Fruit fly (Drosophila melanogaster): ENCODE measurements around the gene mri.
A peak's percentile ranks its signal among the peaks of the same experiment; 100 is the strongest.

mri gene

DNA sequence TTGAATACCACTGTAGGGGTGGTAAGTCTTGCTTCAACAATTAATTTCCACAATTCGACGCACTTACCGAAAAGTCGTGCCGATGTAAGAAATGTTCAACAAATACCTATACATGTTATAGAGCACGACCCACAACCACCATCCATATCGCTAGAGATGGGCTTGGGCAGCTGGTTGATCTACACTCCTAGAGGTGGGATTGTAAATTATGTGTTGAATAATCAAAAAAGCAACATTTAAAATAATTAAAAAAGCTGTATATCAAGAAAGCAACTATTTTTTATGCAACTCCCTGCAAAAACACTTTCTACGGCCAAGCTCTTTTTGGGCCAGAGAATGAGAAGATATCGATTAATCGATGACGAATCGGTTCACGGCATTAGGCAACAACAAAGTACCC lies 15.7 kb upstream of the mri start, which contains the start of the genes CG34140, Mkp and Mtch (continued):
- TF ChIP-seq CG8632 (GFP tag; optimal IDR thresholded peaks at IDR 0.05) (peak; percentile 67), CG1621 (tag; optimal IDR thresholded peaks at IDR 0.05) (no peak), Smox (GFP tag; optimal IDR thresholded peaks at IDR 0.05) (peak; percentile 87), Ets96B (tag; optimal IDR thresholded peaks at IDR 0.05) (no peak), Eip75B (GFP tag; optimal IDR thresholded peaks at IDR 0.05) (no peak), CG3919 (GFP tag; optimal IDR thresholded peaks at IDR 0.05) (no peak), salr (GFP tag; optimal IDR thresholded peaks at IDR 0.05) (no peak), CG15336 (GFP tag; IDR thresholded peaks at IDR 0.05) (no peak), Hr38 (GFP tag; optimal IDR thresholded peaks at IDR 0.05) (peak; percentile 69), fd85E (GFP tag; optimal IDR thresholded peaks at IDR 0.05) (peak; percentile 53), Sox14 (GFP tag; optimal IDR thresholded peaks at IDR 0.05) (peak; percentile 88), CG10631 (GFP tag; optimal IDR thresholded peaks at IDR 0.05) (peak; percentile 85), Sox15 (GFP tag; optimal IDR thresholded peaks at IDR 0.05) (peak; percentile 65), CG4318 (GFP tag; optimal IDR thresholded peaks at IDR 0.05) (no peak), topi (GFP tag; optimal IDR thresholded peaks at IDR 0.05) (no peak), CG9139 (GFP tag; optimal IDR thresholded peaks at IDR 0.05) (no peak), CG11762 (GFP tag; optimal IDR thresholded peaks at IDR 0.05; ENCODE audit: insufficient read depth) (peak; percentile 4), CG6276 (GFP tag; optimal IDR thresholded peaks at IDR 0.05) (no peak), dsx (GFP tag; optimal IDR thresholded peaks at IDR 0.05; ENCODE audit: poor library complexity, severe bottlenecking) (peak; percentile 88), CG6854 (GFP tag; optimal IDR thresholded peaks at IDR 0.05) (no peak), Met (GFP tag; optimal IDR thresholded peaks at IDR 0.05) (no peak), CG11294 (GFP tag; IDR thresholded peaks at IDR 0.05) (peak; percentile 37; the same call in 1 of the 2 replicates), CG11902 (GFP tag; optimal IDR thresholded peaks at IDR 0.05) (peak; percentile 70), acj6 (GFP tag; optimal IDR thresholded peaks at IDR 0.05) (peak; percentile 79), eg (GFP tag; IDR thresholded peaks at IDR 0.05) (peak; percentile 78), net (GFP tag; optimal IDR thresholded peaks at IDR 0.05) (no peak), fd59A (GFP tag; optimal IDR thresholded peaks at IDR 0.05) (peak; percentile 37), CG32006 (GFP tag; optimal IDR thresholded peaks at IDR 0.05) (no peak), CG34406 (GFP tag; optimal IDR thresholded peaks at IDR 0.05) (peak; percentile 73), CG10669 (GFP tag; optimal IDR thresholded peaks at IDR 0.05) (no peak), fkh (GFP tag; optimal IDR thresholded peaks at IDR 0.05) (no peak)

- TF ChIP-seq Sox14 (GFP tag; optimal IDR thresholded peaks at IDR 0.05) (no peak), esn (GFP tag; optimal IDR thresholded peaks at IDR 0.05) (no peak), salr (GFP tag; optimal IDR thresholded peaks at IDR 0.05) (peak in 1 of 2 experiments; percentile 24), CG15336 (GFP tag; IDR thresholded peaks at IDR 0.05) (no peak), CG6808 (GFP tag; optimal IDR thresholded peaks at IDR 0.05) (no peak), dac (GFP tag; optimal IDR thresholded peaks at IDR 0.05) (no peak), Lpt (GFP tag; optimal IDR thresholded peaks at IDR 0.05) (peak; percentile 36), fd59A (GFP tag; optimal IDR thresholded peaks at IDR 0.05) (no peak), Gug (GFP tag; IDR thresholded peaks at IDR 0.05) (peak; percentile 33; the same call in 1 of the 2 replicates), CG6163 (GFP tag; IDR thresholded peaks at IDR 0.05) (peak; percentile 68), CG11762 (GFP tag; optimal IDR thresholded peaks at IDR 0.05; ENCODE audit: insufficient read depth) (no peak), eg (GFP tag; IDR thresholded peaks at IDR 0.05) (peak; percentile 65), CG6792 (GFP tag; optimal IDR thresholded peaks at IDR 0.05) (no peak)
These were observed 776 bp upstream of the mri start for dm6 chr3L:199050-199745.

All from whole organism, prepupa.